Fruit fly (Drosophila melanogaster): ENCODE results near the gene CG8138.
A peak's percentile ranks its signal among the peaks of the same experiment; 100 is the strongest.

Gene CG8138

dm6 chr3R:13221820-13222219 lies 40.7 kb downstream of the CG8138 start (continued):
- TF ChIP-seq ap (GFP tag; IDR thresholded peaks at IDR 0.05) (0 out of 2 replicates have a peak, but pooled peaks have one; percentile 8), CG10543 (GFP tag; optimal IDR thresholded peaks at IDR 0.05) (no peak), unpg (GFP tag; optimal IDR thresholded peaks at IDR 0.05) (peak; percentile 5), CG9797 (GFP tag; optimal IDR thresholded peaks at IDR 0.05) (no peak), Six4 (GFP tag; optimal IDR thresholded peaks at IDR 0.05) (no peak), sisA (GFP tag; IDR thresholded peaks at IDR 0.05) (no peak), gem (tag; optimal IDR thresholded peaks at IDR 0.05) (peak; percentile 22), pzg (GFP tag; optimal IDR thresholded peaks at IDR 0.05) (no peak), Med (GFP tag) (peak; percentile 49), H15 (GFP tag; IDR thresholded peaks at IDR 0.05) (0 out of 3 replicates have a peak, but pooled peaks have one; percentile 44), ab (GFP tag; optimal IDR thresholded peaks at IDR 0.05) (no peak), CG7839 (tag; optimal IDR thresholded peaks at IDR 0.05) (peak; percentile 1), Gug (GFP tag; IDR thresholded peaks at IDR 0.05) (no peak), CG9932 (GFP tag; IDR thresholded peaks at IDR 0.05) (peak; percentile 65), MTF-1 (GFP tag; optimal IDR thresholded peaks at IDR 0.05; ENCODE audit: borderline replicate concordance) (no peak), CG33557 (GFP tag; optimal IDR thresholded peaks at IDR 0.05) (no peak), kay (GFP tag; optimal IDR thresholded peaks at IDR 0.05) (no peak), CG10654 (GFP tag; optimal IDR thresholded peaks at IDR 0.05) (no peak), ttk (GFP tag; IDR thresholded peaks at IDR 0.05) (no peak), al (GFP tag; IDR thresholded peaks at IDR 0.05) (0 out of 2 replicates have a peak, but pooled peaks have one; percentile 14), CG2120 (GFP tag; optimal IDR thresholded peaks at IDR 0.05) (peak; percentile 23), HmgZ (tag; optimal IDR thresholded peaks at IDR 0.05) (no peak), CG31441 (GFP tag; IDR thresholded peaks at IDR 0.05) (no peak), Poxn (GFP tag; IDR thresholded peaks at IDR 0.05) (no peak), Nf-YC (tag; optimal IDR thresholded peaks at IDR 0.05) (no peak), NC2α (GFP tag; optimal IDR thresholded peaks at IDR 0.05) (no peak), Lpt (GFP tag; optimal IDR thresholded peaks at IDR 0.05) (no peak), Sry-δ (GFP tag; optimal IDR thresholded peaks at IDR 0.05) (no peak), CG15073 (GFP tag; optimal IDR thresholded peaks at IDR 0.05) (no peak), CG14860 (GFP tag; IDR thresholded peaks at IDR 0.05; ENCODE audit: partially characterized antibody) (0 out of 3 replicates have a peak, but pooled peaks have one; percentile 30), CG10462 (GFP tag; optimal IDR thresholded peaks at IDR 0.05) (no peak), CG12659 (GFP tag; optimal IDR thresholded peaks at IDR 0.05) (no peak), zfh2 (GFP tag; optimal IDR thresholded peaks at IDR 0.05) (peak; percentile 25), Vsx1 (GFP tag; optimal IDR thresholded peaks at IDR 0.05) (no peak)

dm6 chr3R:13231184-13231583 lies 50.1 kb downstream of the CG8138 start:
- TF ChIP-seq zfh1 (GFP tag; IDR thresholded peaks at IDR 0.05) (no peak), unc-4 (GFP tag; IDR thresholded peaks at IDR 0.05; ENCODE audit: partially characterized antibody) (no peak), onecut (GFP tag; IDR thresholded peaks at IDR 0.05) (peak; percentile 44; the same call in 1 of the 2 replicates), Vsx1 (GFP tag; optimal IDR thresholded peaks at IDR 0.05) (peak; percentile 55), PHDP (tag; optimal IDR thresholded peaks at IDR 0.05) (no peak), mam (GFP tag; optimal IDR thresholded peaks at IDR 0.05) (no peak), chif (GFP tag; optimal IDR thresholded peaks at IDR 0.05) (no peak), abd-A (tag; optimal IDR thresholded peaks at IDR 0.05) (peak; percentile 55), CG10959 (GFP tag; IDR thresholded peaks at IDR 0.05) (no peak), Spps (tag; optimal IDR thresholded peaks at IDR 0.05) (no peak), CG12769 (tag; optimal IDR thresholded peaks at IDR 0.05) (peak; percentile 47), wdn (GFP tag; IDR thresholded peaks at IDR 0.05) (no peak), Fer1 (GFP tag; optimal IDR thresholded peaks at IDR 0.05) (no peak), pho (GFP tag; optimal IDR thresholded peaks at IDR 0.05) (no peak), Awh (GFP tag; IDR thresholded peaks at IDR 0.05) (peak; percentile 78; the same call in 1 of the 2 replicates), CG2712 (tag; optimal IDR thresholded peaks at IDR 0.05) (no peak), run (tag; optimal IDR thresholded peaks at IDR 0.05) (peak; percentile 40), Med (GFP tag) (peak; percentile 17), vvl (GFP tag; IDR thresholded peaks at IDR 0.05) (peak; percentile 78; the same call in 1 of the 2 replicates)
